Worm (Caenorhabditis elegans) whole organism, late embryonic: ENCODE results near the gene egrh-1.
A peak's percentile ranks its signal among the peaks of the same experiment; 100 is the strongest.

Experiments
- C38D4.7 ChIP-seq: fragments of 200-800 bp; sonication (Bioruptor generic); optimal IDR thresholded peaks from 2 replicates; lab custom pipeline; 2018; ENCODE audit warnings: mild to moderate bottlenecking, missing genetic modification characterization, moderate library complexity, missing compliant biosample characterization
- F13H6.1 ChIP-seq: sonication (generic microtip); optimal IDR thresholded peaks from 2 replicates; lab custom pipeline; 2016; ENCODE audit warnings: missing genetic modification characterization, missing compliant biosample characterization
- ahr-1 ChIP-seq: sonication (generic microtip); optimal IDR thresholded peaks from 2 replicates; lab custom pipeline; 2016; ENCODE audit warnings: missing genetic modification characterization, missing compliant biosample characterization
- ama-1 ChIP-seq: fragments of 150-350 bp; optimal IDR thresholded peaks from 2 replicates; lab custom pipeline; 2014
- ceh-2 ChIP-seq: sonication (generic microtip); optimal IDR thresholded peaks from 2 replicates; lab custom pipeline; 2016; ENCODE audit warnings: missing genotype, missing genetic modification characterization, missing compliant biosample characterization
- ceh-24 ChIP-seq: sonication (generic microtip); optimal IDR thresholded peaks from 2 replicates; lab custom pipeline; 2016; ENCODE audit warnings: mild to moderate bottlenecking, missing genetic modification characterization, missing compliant biosample characterization
- ceh-45 ChIP-seq: fragments of 200-800 bp; sonication (Bioruptor generic); IDR thresholded peaks from 2 replicates; pipeline ENCODE4 v1.3.6; 2022; ENCODE audit warnings: missing genetic modification reagents, missing genetic modification characterization, missing compliant biosample characterization
- ceh-48 ChIP-seq: sonication (generic microtip); optimal IDR thresholded peaks from 2 replicates; lab custom pipeline; 2016; ENCODE audit warnings: missing genetic modification characterization, inconsistent platforms, missing compliant biosample characterization
- che-1 ChIP-seq: sonication (generic microtip); optimal IDR thresholded peaks from 2 replicates; lab custom pipeline; 2016; ENCODE audit warnings: mild to moderate bottlenecking, missing genetic modification characterization, missing compliant biosample characterization
- dve-1 ChIP-seq: sonication (generic microtip); optimal IDR thresholded peaks from 2 replicates; lab custom pipeline; 2017; ENCODE audit warnings: antibody characterized with exemption, mild to moderate bottlenecking, missing genetic modification characterization, missing compliant biosample characterization
- elt-2 ChIP-seq: sonication (generic microtip); optimal IDR thresholded peaks from 2 replicates; lab custom pipeline; 2016; ENCODE audit warnings: missing genetic modification reagents, missing genetic modification characterization, missing compliant biosample characterization
- eyg-1 ChIP-seq: sonication (generic microtip); optimal IDR thresholded peaks from 2 replicates; lab custom pipeline; 2016; ENCODE audit warnings: missing genotype, missing genetic modification characterization, missing compliant biosample characterization
- fkh-6 ChIP-seq: sonication (generic microtip); optimal IDR thresholded peaks from 2 replicates; lab custom pipeline; 2016; ENCODE audit warnings: missing genetic modification characterization, missing compliant biosample characterization
- gmeb-2 ChIP-seq: sonication (generic microtip); optimal IDR thresholded peaks from 2 replicates; lab custom pipeline; 2016; ENCODE audit warnings: missing genetic modification characterization, inconsistent platforms, missing compliant biosample characterization
- hlh-13 ChIP-seq: fragments of 200-800 bp; sonication (Bioruptor generic); optimal IDR thresholded peaks from 2 replicates; lab custom pipeline; 2018; ENCODE audit warnings: mild to moderate bottlenecking, missing genetic modification characterization, missing compliant biosample characterization
- hlh-15 ChIP-seq: sonication (generic microtip); optimal IDR thresholded peaks from 2 replicates; lab custom pipeline; 2016; ENCODE audit warnings: missing genetic modification characterization, missing compliant biosample characterization
- hlh-8 ChIP-seq: sonication (generic microtip); optimal IDR thresholded peaks from 2 replicates; lab custom pipeline; 2016; ENCODE audit warnings: missing genotype, missing genetic modification characterization, missing compliant biosample characterization
- lim-6 ChIP-seq: sonication (generic microtip); optimal IDR thresholded peaks from 2 replicates; lab custom pipeline; 2016; ENCODE audit warnings: missing genetic modification characterization, missing compliant biosample characterization
- lin-11 ChIP-seq: fragments of 200-800 bp; sonication (Bioruptor generic); optimal IDR thresholded peaks from 2 replicates; lab custom pipeline; 2018; ENCODE audit warnings: mild to moderate bottlenecking, missing genetic modification characterization, missing compliant biosample characterization
- madf-2 ChIP-seq: sonication (generic microtip); optimal IDR thresholded peaks from 2 replicates; lab custom pipeline; 2017; ENCODE audit warnings: missing genetic modification characterization, missing compliant biosample characterization
- mec-3 ChIP-seq: sonication (generic microtip); optimal IDR thresholded peaks from 2 replicates; lab custom pipeline; 2016; ENCODE audit warnings: borderline replicate concordance, missing genetic modification characterization, missing compliant biosample characterization
- nfya-1 ChIP-seq: sonication (generic microtip); optimal IDR thresholded peaks from 2 replicates; lab custom pipeline; 2017; ENCODE audit warnings: missing genetic modification characterization, mild to moderate bottlenecking, missing compliant biosample characterization, antibody characterized with exemption, moderate library complexity
- nhr-11 ChIP-seq: fragments of 150-350 bp; optimal IDR thresholded peaks from 2 replicates; lab custom pipeline; 2014; ENCODE audit warnings: missing biosample characterization, missing genetic modification characterization
- odd-2 ChIP-seq: sonication (generic microtip); optimal IDR thresholded peaks from 2 replicates; lab custom pipeline; 2017; ENCODE audit warnings: antibody characterized with exemption, mild to moderate bottlenecking, missing genetic modification characterization, missing compliant biosample characterization
- pat-9 ChIP-seq: fragments of 200-800 bp; sonication (Bioruptor generic); optimal IDR thresholded peaks from 2 replicates; lab custom pipeline; 2018; ENCODE audit warnings: mild to moderate bottlenecking, missing genetic modification characterization, moderate library complexity, missing compliant biosample characterization
- pax-1 ChIP-seq: fragments of 150-350 bp; optimal IDR thresholded peaks from 2 replicates; lab custom pipeline; 2014; ENCODE audit warnings: missing biosample characterization, missing genetic modification characterization
- pha-4 ChIP-seq: fragments of 150-350 bp; optimal IDR thresholded peaks from 2 replicates; lab custom pipeline; 2018; ENCODE audit warnings: missing biosample characterization, missing genetic modification reagents, missing genetic modification characterization
- pqm-1 ChIP-seq: sonication (generic microtip); optimal IDR thresholded peaks from 2 replicates; lab custom pipeline; 2016; ENCODE audit warnings: missing genetic modification characterization, missing compliant biosample characterization
- sdc-2 ChIP-seq: sonication (generic microtip); optimal IDR thresholded peaks from 2 replicates; lab custom pipeline; 2016; ENCODE audit warnings: missing genotype, missing genetic modification characterization, missing compliant biosample characterization
- sox-4 ChIP-seq: sonication (generic microtip); optimal IDR thresholded peaks from 2 replicates; lab custom pipeline; 2017; ENCODE audit warnings: mild to moderate bottlenecking, missing genetic modification characterization, inconsistent platforms, missing compliant biosample characterization
- tbx-7 ChIP-seq: sonication (generic microtip); optimal IDR thresholded peaks from 2 replicates; lab custom pipeline; 2016; ENCODE audit warnings: missing genotype, missing genetic modification characterization, missing compliant biosample characterization
- unc-3 ChIP-seq, 2 experiments: fragments of 200-800 bp in 1 of 2; sonication (Bioruptor generic) in 1 of 2; sonication (generic microtip) in 1 of 2; conservative IDR thresholded peaks in 1 of 2; optimal IDR thresholded peaks in 1 of 2; 2 replicates each; pipeline versions ENCODE4 v1.3.6 to Lab custom; 2016 to 2022; ENCODE audit warnings: missing compliant biosample characterization in 2 of 2, missing genetic modification characterization in 2 of 2, missing genetic modification reagents in 1 of 2
- unc-55 ChIP-seq: sonication (generic microtip); optimal IDR thresholded peaks from 2 replicates; lab custom pipeline; 2017; ENCODE audit warnings: missing biosample characterization, missing genetic modification reagents, missing genetic modification characterization
- ztf-16 ChIP-seq: sonication (generic microtip); optimal IDR thresholded peaks from 2 replicates; lab custom pipeline; 2017; ENCODE audit warnings: missing genetic modification characterization, missing compliant biosample characterization

The egrh-1 gene

ce11 chrX:14872817-14873469 lies 27.2 kb downstream of the egrh-1 start, which contains the start of gene F31F6.3:
F31F6.3 (minus strand) TSS chrX:14872867.
- TF ChIP-seq lin-11 (tag; lab: Kevin White, UChicago) (no peak), ama-1 (lab: Kevin White, UChicago) (no peak), ceh-24 (no peak), unc-3 (GFP tag; conservative IDR thresholded peaks at IDR 0.05; lab: Robert Waterston, UW) (no peak), unc-3 (tag; optimal IDR thresholded peaks at IDR 0.05; lab: Kevin White, UChicago) (no peak), sdc-2 (no peak), che-1 (tag; lab: Kevin White, UChicago) (no peak), elt-2 (tag; lab: Kevin White, UChicago) (no peak), nhr-11 (tag; lab: Kevin White, UChicago) (no peak), pax-1 (tag; lab: Kevin White, UChicago) (no peak), ahr-1 (tag; lab: Kevin White, UChicago) (no peak), unc-55 (GFP tag; lab: Kevin White, UChicago) (no peak)

- TF ChIP-seq tbx-7 (tag; lab: Kevin White, UChicago) (no peak), mec-3 (tag; lab: Kevin White, UChicago) (no peak), sdc-2 (no peak), pqm-1 (tag; lab: Kevin White, UChicago) (no peak), odd-2 (tag; lab: Kevin White, UChicago) (no peak), C38D4.7 (GFP tag; lab: Kevin White, UChicago) (no peak), lim-6 (no peak), unc-55 (GFP tag; lab: Kevin White, UChicago) (no peak), F13H6.1 (no peak), lin-11 (tag; lab: Kevin White, UChicago) (no peak), ceh-45 (no peak), fkh-6 (tag; lab: Kevin White, UChicago) (no peak), ceh-48 (tag; lab: Kevin White, UChicago) (no peak)
These were observed 29.9 kb downstream of the egrh-1 start, which contains the start of gene sssh-1 for ce11 chrX:14875668-14876067. sssh-1 (plus strand) TSS chrX:14875968.

DNA sequence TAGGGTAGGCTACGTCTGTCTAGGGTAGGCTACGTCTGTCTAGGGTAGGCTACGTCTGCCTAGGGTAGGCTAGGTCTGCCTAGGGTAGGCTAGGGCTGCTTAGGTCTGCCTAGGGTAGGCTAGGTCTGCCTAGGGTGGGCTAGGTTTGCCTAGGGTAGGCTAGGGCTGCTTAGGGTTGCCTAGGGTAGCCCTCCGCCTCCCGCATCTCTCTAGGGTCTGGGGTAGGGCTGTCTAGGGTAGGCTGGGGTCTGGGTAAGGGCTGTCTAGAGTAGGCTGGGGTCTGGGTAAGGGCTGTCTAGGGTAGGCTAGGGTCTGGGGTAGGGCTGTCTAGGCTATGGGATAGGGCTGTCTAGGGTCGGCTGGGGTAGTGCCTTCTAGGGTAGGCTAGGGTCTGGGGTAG lies 32.0 kb downstream of the egrh-1 start:
- TF ChIP-seq eyg-1 (tag; lab: Kevin White, UChicago) (no peak), hlh-13 (GFP tag; lab: Kevin White, UChicago) (peak; percentile 17)
- TF ChIP-seq, all 69 proteins: peak for 1

ce11 chrX:14881119-14881518 lies 35.4 kb downstream of the egrh-1 start, which contains the start of gene flp-8:
flp-8 (plus strand) TSS chrX:14881419.
- TF ChIP-seq madf-2 (tag; lab: Kevin White, UChicago): no peak
- TF ChIP-seq hlh-8 (tag; lab: Kevin White, UChicago): no peak
- TF ChIP-seq pha-4 (tag; lab: Kevin White, UChicago): no peak
- TF ChIP-seq nfya-1: no peak
- TF ChIP-seq sox-4 (tag; lab: Kevin White, UChicago): no peak
- no peak for TF ChIP-seq dve-1 (tag; lab: Kevin White, UChicago)
- no peak for TF ChIP-seq gmeb-2 (tag; lab: Kevin White, UChicago)
- TF ChIP-seq hlh-15: no peak
- TF ChIP-seq, all 69 proteins: peak for 0

- TF ChIP-seq ceh-2 (tag; lab: Kevin White, UChicago): no peak
- TF ChIP-seq ztf-16 (tag; lab: Kevin White, UChicago): no peak
- TF ChIP-seq ceh-48 (tag; lab: Kevin White, UChicago): no peak
- TF ChIP-seq elt-2 (tag; lab: Kevin White, UChicago): no peak
- TF ChIP-seq ahr-1 (tag; lab: Kevin White, UChicago): no peak
- no peak for TF ChIP-seq pax-1 (tag; lab: Kevin White, UChicago)
- TF ChIP-seq eyg-1 (tag; lab: Kevin White, UChicago): no peak
- TF ChIP-seq pat-9 (tag; lab: Kevin White, UChicago): no peak
- no peak for TF ChIP-seq mec-3 (tag; lab: Kevin White, UChicago)
- no peak for TF ChIP-seq C38D4.7 (GFP tag; lab: Kevin White, UChicago)
- TF ChIP-seq, all 69 proteins: peak for 0
These were observed 40.1 kb downstream of the egrh-1 start for ce11 chrX:14885855-14886254.
